Worm (Caenorhabditis elegans): ENCODE measurements around the gene T21D12.12.

- TF ChIP-seq efl-1 (GFP tag; optimal IDR thresholded peaks at IDR 0.05) (no peak), snpc-4 (GFP tag; optimal IDR thresholded peaks at IDR 0.05) (no peak), snpc-4 (tag; optimal IDR thresholded peaks at IDR 0.05) (no peak), pha-4 (tag; optimal IDR thresholded peaks at IDR 0.05) (no peak), ceh-58 (GFP tag; IDR thresholded peaks at IDR 0.05) (no peak), K12H6.12 (tag; optimal IDR thresholded peaks at IDR 0.05) (no peak), sea-2 (GFP tag; IDR thresholded peaks at IDR 0.05) (no peak), lin-26 (GFP tag; IDR thresholded peaks at IDR 0.05) (no peak), rpc-1 (optimal IDR thresholded peaks at IDR 0.05) (no peak), rpc-1 (tag; optimal IDR thresholded peaks at IDR 0.05) (no peak), ZK185.1 (tag; optimal IDR thresholded peaks at IDR 0.05; ENCODE audit: poor library complexity, severe bottlenecking) (no peak), Y95B8A.8 (GFP tag; IDR thresholded peaks at IDR 0.05) (no peak), C06A6.2 (GFP tag; conservative IDR thresholded peaks at IDR 0.05) (no peak), Y53F4B.3 (GFP tag; IDR thresholded peaks at IDR 0.05) (no peak)
Observed at ce11 chrIV:293163-293755, 27.0 kb downstream of the T21D12.12 start.
